Fruit fly (Drosophila melanogaster): Measurements from ENCODE around the gene CG15130.

Gene CG15130

DNA sequence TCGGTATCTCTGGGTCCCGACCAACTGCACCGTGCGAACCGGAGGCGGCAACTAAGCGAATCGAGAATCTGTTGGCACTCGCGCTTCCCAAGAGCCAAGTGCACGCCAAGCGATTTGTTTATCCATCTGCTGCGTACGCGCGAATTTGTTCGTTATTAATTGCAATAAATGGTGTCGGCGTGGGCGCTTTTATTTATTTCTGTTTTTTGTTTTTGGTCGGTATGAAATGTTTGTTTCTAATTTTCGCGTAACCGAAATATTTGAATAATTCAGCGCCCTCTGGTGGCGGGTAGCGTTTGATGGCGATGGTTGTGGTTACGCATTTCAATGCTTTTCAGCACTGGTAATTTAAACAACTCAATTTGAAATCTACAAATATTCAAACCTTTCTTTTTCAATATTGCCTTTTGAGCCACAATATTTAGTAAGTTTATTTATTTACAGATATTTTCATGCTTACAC is 9.7 kb downstream of the CG15130 start, which contains the start of gene CG10947 (continued):
- TF ChIP-seq Hmx (GFP tag; optimal IDR thresholded peaks at IDR 0.05): no peak
- peak; percentile 68 for TF ChIP-seq repo (GFP tag; optimal IDR thresholded peaks at IDR 0.05)
- TF ChIP-seq pan (optimal IDR thresholded peaks at IDR 0.05): no peak
- peak in 1 of 2 experiments; percentile 54 for TF ChIP-seq pan (GFP tag; optimal IDR thresholded peaks at IDR 0.05 in 1 of 2, IDR thresholded peaks at IDR 0.05 in 1 of 2)
- TF ChIP-seq CG4617 (GFP tag; optimal IDR thresholded peaks at IDR 0.05; ENCODE audit: borderline replicate concordance): peak; percentile 8
- no peak for TF ChIP-seq CG12769 (tag; optimal IDR thresholded peaks at IDR 0.05)
- TF ChIP-seq CG34422 (GFP tag; IDR thresholded peaks at IDR 0.05): no peak
- TF ChIP-seq CG15696 (tag; optimal IDR thresholded peaks at IDR 0.05): no peak
- no peak for TF ChIP-seq B-H1 (GFP tag; IDR thresholded peaks at IDR 0.05)
- peak; percentile 39 for TF ChIP-seq CG12219 (GFP tag; optimal IDR thresholded peaks at IDR 0.05)
- TF ChIP-seq pho (GFP tag; optimal IDR thresholded peaks at IDR 0.05): peak; percentile 64
- TF ChIP-seq Nf-YC (tag; optimal IDR thresholded peaks at IDR 0.05): no peak
- TF ChIP-seq Mad (GFP tag; optimal IDR thresholded peaks at IDR 0.05): peak; percentile 80
- TF ChIP-seq CG9876 (GFP tag; optimal IDR thresholded peaks at IDR 0.05): peak; percentile 50
- no peak for TF ChIP-seq Jarid2 (GFP tag; optimal IDR thresholded peaks at IDR 0.05)
- peak; percentile 65 for TF ChIP-seq CG1792 (GFP tag; optimal IDR thresholded peaks at IDR 0.05)
- peak; percentile 1 for TF ChIP-seq CG17829 (tag; optimal IDR thresholded peaks at IDR 0.05)
- no peak for TF ChIP-seq CG17612 (GFP tag; IDR thresholded peaks at IDR 0.05)
- TF ChIP-seq NFAT (GFP tag; IDR thresholded peaks at IDR 0.05): peak; percentile 64
- peak; percentile 6 for TF ChIP-seq CG10543 (GFP tag; optimal IDR thresholded peaks at IDR 0.05)
- TF ChIP-seq Optix (GFP tag; IDR thresholded peaks at IDR 0.05): no peak
- peak; percentile 72 for TF ChIP-seq run (tag; optimal IDR thresholded peaks at IDR 0.05)
- no peak for TF ChIP-seq Lim3 (GFP tag; IDR thresholded peaks at IDR 0.05)
- peak; percentile 32 for TF ChIP-seq kah (GFP tag; optimal IDR thresholded peaks at IDR 0.05)
- peak; percentile 0 for TF ChIP-seq tap (tag; optimal IDR thresholded peaks at IDR 0.05)
- TF ChIP-seq HLH4C (GFP tag; IDR thresholded peaks at IDR 0.05; ENCODE audit: partially characterized antibody): peak; percentile 53
- no peak for TF ChIP-seq danr (GFP tag; IDR thresholded peaks at IDR 0.05)
- no peak for TF ChIP-seq Aef1 (GFP tag; IDR thresholded peaks at IDR 0.05)
- peak; percentile 66 for TF ChIP-seq seq (GFP tag; IDR thresholded peaks at IDR 0.05)
- peak; percentile 51; the same call in 2 of the 3 replicates for TF ChIP-seq vnd (GFP tag; IDR thresholded peaks at IDR 0.05; ENCODE audit: partially characterized antibody)
- TF ChIP-seq Bgb (GFP tag; IDR thresholded peaks at IDR 0.05; ENCODE audit: partially characterized antibody): peak; percentile 73
- TF ChIP-seq zfh2 (GFP tag; optimal IDR thresholded peaks at IDR 0.05): peak; percentile 48
- peak; percentile 65 for TF ChIP-seq CG17385 (GFP tag; optimal IDR thresholded peaks at IDR 0.05)
- TF ChIP-seq CG16815 (GFP tag; optimal IDR thresholded peaks at IDR 0.05): peak; percentile 27
- no peak for TF ChIP-seq nerfin-1 (tag; optimal IDR thresholded peaks at IDR 0.05)
- peak; percentile 59 for TF ChIP-seq pum (GFP tag; optimal IDR thresholded peaks at IDR 0.05)
- TF ChIP-seq zen2 (GFP tag; IDR thresholded peaks at IDR 0.05; ENCODE audit: partially characterized antibody): 0 out of 3 replicates have a peak, but pooled peaks have one; percentile 27
- peak; percentile 62 for TF ChIP-seq lilli (GFP tag; optimal IDR thresholded peaks at IDR 0.05)
- no peak for TF ChIP-seq CG13894 (tag; optimal IDR thresholded peaks at IDR 0.05)
- TF ChIP-seq bab2 (GFP tag; optimal IDR thresholded peaks at IDR 0.05): peak; percentile 67
- no peak for TF ChIP-seq Gug (GFP tag; IDR thresholded peaks at IDR 0.05)
- TF ChIP-seq CG7839 (tag; optimal IDR thresholded peaks at IDR 0.05): peak; percentile 61
- TF ChIP-seq her (GFP tag; optimal IDR thresholded peaks at IDR 0.05): peak; percentile 52
- peak; percentile 51 for TF ChIP-seq HHEX (GFP tag; optimal IDR thresholded peaks at IDR 0.05)
- peak; percentile 65 for TF ChIP-seq CG2875 (GFP tag; optimal IDR thresholded peaks at IDR 0.05)
- peak; percentile 65 for TF ChIP-seq HmgZ (tag; optimal IDR thresholded peaks at IDR 0.05)
- peak; percentile 75 for TF ChIP-seq CG9932 (GFP tag; IDR thresholded peaks at IDR 0.05)
- peak; percentile 53 for TF ChIP-seq CG12236 (GFP tag; optimal IDR thresholded peaks at IDR 0.05)
- peak; percentile 34 for TF ChIP-seq CrebB (tag; optimal IDR thresholded peaks at IDR 0.05)
- peak; percentile 30; the same call in 1 of the 3 replicates for TF ChIP-seq so (GFP tag; IDR thresholded peaks at IDR 0.05)
- TF ChIP-seq Fer2 (tag; optimal IDR thresholded peaks at IDR 0.05): peak; percentile 21

Measured in whole organism, embryonic.